Fruit fly (Drosophila melanogaster) whole organism, embryonic: ENCODE results near the gene Lamtor5.

Experiments
- Asciz ChIP-seq: fragments of 200-800 bp; sonication (Bioruptor generic); optimal IDR thresholded peaks from 2 replicates; lab custom pipeline; 2017; ENCODE audit warnings: missing biosample characterization, mild to moderate bottlenecking, missing genetic modification characterization, missing genetic modification reagents
- Atf6 ChIP-seq: fragments of 200-800 bp; sonication (Bioruptor generic); IDR thresholded peaks from 2 replicates; pipeline ENCODE4 v1.3.6; 2022; ENCODE audit warnings: missing biosample characterization, missing genetic modification characterization
- BEAF-32 ChIP-seq: fragments of 200-800 bp; sonication (Bioruptor generic); optimal IDR thresholded peaks from 3 replicates; lab custom pipeline; 2017; ENCODE audit warnings: missing biosample characterization, missing genetic modification characterization, mild to moderate bottlenecking, moderate library complexity, missing genetic modification reagents
- BtbVII ChIP-seq: fragments of 200-800 bp; sonication (Bioruptor generic); optimal IDR thresholded peaks from 3 replicates; lab custom pipeline; 2017; ENCODE audit warnings: missing biosample characterization, mild to moderate bottlenecking, missing genetic modification characterization
- CG12219 ChIP-seq: fragments of 200-800 bp; sonication (Bioruptor generic); optimal IDR thresholded peaks from 3 replicates; lab custom pipeline; 2018; ENCODE audit warnings: missing biosample characterization, mild to moderate bottlenecking, missing genetic modification characterization
- CG13775 ChIP-seq: fragments of 200-800 bp; sonication (Bioruptor generic); optimal IDR thresholded peaks from 3 replicates; lab custom pipeline; 2017; ENCODE audit warnings: missing biosample characterization, mild to moderate bottlenecking, missing genetic modification characterization
- CG17359 ChIP-seq: fragments of 200-800 bp; sonication (Bioruptor generic); optimal IDR thresholded peaks from 3 replicates; lab custom pipeline; 2018; ENCODE audit warnings: missing biosample characterization, mild to moderate bottlenecking, missing genetic modification characterization, moderate library complexity
- CG1792 ChIP-seq: fragments of 200-800 bp; sonication (Bioruptor generic); optimal IDR thresholded peaks from 2 replicates; lab custom pipeline; 2016; ENCODE audit warnings: missing biosample characterization, missing genetic modification characterization
- CG18476 ChIP-seq: fragments of 200-800 bp; sonication (Bioruptor generic); optimal IDR thresholded peaks from 2 replicates; lab custom pipeline; 2016; ENCODE audit warnings: missing biosample characterization, mild to moderate bottlenecking, missing genetic modification characterization
- CG18599 ChIP-seq: fragments of 200-800 bp; sonication (Bioruptor generic); optimal IDR thresholded peaks from 3 replicates; lab custom pipeline; 2017; ENCODE audit warnings: missing biosample characterization, missing genetic modification characterization, mild to moderate bottlenecking, moderate library complexity, missing genetic modification reagents
- CG18764 ChIP-seq: fragments of 200-800 bp; sonication (Bioruptor generic); optimal IDR thresholded peaks from 3 replicates; lab custom pipeline; 2016; ENCODE audit warnings: missing biosample characterization, missing genetic modification characterization
- CG2202 ChIP-seq: fragments of 200-800 bp; sonication (Bioruptor generic); optimal IDR thresholded peaks from 2 replicates; lab custom pipeline; 2018; ENCODE audit warnings: missing biosample characterization, mild to moderate bottlenecking, missing genetic modification characterization
- CG30020 ChIP-seq: fragments of 200-800 bp; optimal IDR thresholded peaks from 2 replicates; lab custom pipeline; 2019; ENCODE audit warnings: missing biosample characterization, mild to moderate bottlenecking, missing genetic modification characterization, moderate library complexity
- CG31441 ChIP-seq: fragments of 200-800 bp; sonication (Bioruptor generic); IDR thresholded peaks from 2 replicates; pipeline ENCODE4 v1.3.6; 2022; ENCODE audit warnings: missing biosample characterization, missing genetic modification characterization
- CG33213 ChIP-seq: fragments of 200-800 bp; sonication (Bioruptor generic); optimal IDR thresholded peaks from 3 replicates; lab custom pipeline; 2016; ENCODE audit warnings: missing biosample characterization, missing genetic modification characterization
- CG8290 ChIP-seq, 3 experiments: fragments of 200-800 bp; sonication (Bioruptor generic); optimal IDR thresholded peaks; 2 replicates each; lab custom pipeline; 2016 to 2019; ENCODE audit warnings: missing biosample characterization in 3 of 3, missing genetic modification characterization in 3 of 3, mild to moderate bottlenecking in 2 of 3, moderate library complexity in 1 of 3
- CG9876 ChIP-seq: fragments of 200-800 bp; sonication (Bioruptor generic); optimal IDR thresholded peaks from 2 replicates; lab custom pipeline; 2016; ENCODE audit warnings: missing biosample characterization, missing genetic modification characterization
- CHES-1-like ChIP-seq: fragments of 200-800 bp; sonication (Bioruptor generic); optimal IDR thresholded peaks from 2 replicates; lab custom pipeline; 2016; ENCODE audit warnings: missing biosample characterization, missing genetic modification characterization
- Chrac-16 ChIP-seq: fragments of 200-800 bp; sonication (Bioruptor generic); optimal IDR thresholded peaks from 3 replicates; lab custom pipeline; 2016; ENCODE audit warnings: missing biosample characterization, missing genetic modification characterization
- E2f1 ChIP-seq: fragments of 200-800 bp; sonication (Bioruptor generic); IDR thresholded peaks from 2 replicates; pipeline ENCODE4 v1.3.6; 2022; ENCODE audit warnings: missing biosample characterization, missing genetic modification characterization
- HHEX ChIP-seq: fragments of 200-800 bp; sonication (Bioruptor generic); optimal IDR thresholded peaks from 3 replicates; lab custom pipeline; 2017; ENCODE audit warnings: missing biosample characterization, mild to moderate bottlenecking, missing genetic modification characterization, missing genetic modification reagents
- HLH3B ChIP-seq: fragments of 200-800 bp; sonication (Bioruptor generic); IDR thresholded peaks from 2 replicates; pipeline ENCODE4 v1.3.6; 2022; ENCODE audit warnings: missing biosample characterization, missing genetic modification characterization
- HLH54F ChIP-seq: fragments of 200-800 bp; sonication (Bioruptor generic); optimal IDR thresholded peaks from 3 replicates; lab custom pipeline; 2016; ENCODE audit warnings: missing biosample characterization, missing genetic modification characterization
- Hey ChIP-seq: fragments of 200-800 bp; sonication (Bioruptor generic); optimal IDR thresholded peaks from 3 replicates; lab custom pipeline; 2018; ENCODE audit warnings: missing biosample characterization, mild to moderate bottlenecking, missing genetic modification characterization
- Lim3 ChIP-seq: fragments of 200-800 bp; sonication (Bioruptor generic); IDR thresholded peaks from 2 replicates; pipeline ENCODE4 v1.3.6; 2022; ENCODE audit warnings: missing biosample characterization, missing genetic modification characterization
- MESR4 ChIP-seq: fragments of 200-800 bp; sonication (Bioruptor generic); optimal IDR thresholded peaks from 2 replicates; lab custom pipeline; 2018; ENCODE audit warnings: missing biosample characterization, mild to moderate bottlenecking, missing genetic modification characterization, moderate library complexity
- NFAT ChIP-seq: fragments of 200-800 bp; sonication (Bioruptor generic); IDR thresholded peaks from 2 replicates; pipeline ENCODE4 v1.3.6; 2022; ENCODE audit warnings: missing biosample characterization, missing genetic modification characterization
- Oaz ChIP-seq: fragments of 200-800 bp; sonication (Bioruptor generic); IDR thresholded peaks from 2 replicates; pipeline ENCODE4 v1.3.6; 2022; ENCODE audit warnings: missing biosample characterization, missing genetic modification characterization
- Pdp1 ChIP-seq, 2 experiments: fragments of 200-800 bp; sonication (Bioruptor generic); optimal IDR thresholded peaks; 3 replicates each; lab custom pipeline; 2016; ENCODE audit warnings: missing biosample characterization in 2 of 2, missing genetic modification characterization in 2 of 2, mild to moderate bottlenecking in 1 of 2, moderate library complexity in 1 of 2
- Rx ChIP-seq: fragments of 200-800 bp; sonication (Bioruptor generic); IDR thresholded peaks from 2 replicates; pipeline ENCODE4 v1.3.6; 2022; ENCODE audit warnings: missing biosample characterization, missing genetic modification characterization
- Scr ChIP-seq: fragments of 200-800 bp; sonication (Bioruptor generic); IDR thresholded peaks from 2 replicates; pipeline ENCODE4 v1.3.6; 2022; ENCODE audit warnings: missing biosample characterization, missing genetic modification characterization; ENCODE audit not compliant: partially characterized antibody
- Xrp1 ChIP-seq: fragments of 200-800 bp; sonication (Bioruptor generic); IDR thresholded peaks from 2 replicates; pipeline ENCODE4 v1.3.6; 2022; ENCODE audit warnings: missing biosample characterization, missing genetic modification characterization
- ac ChIP-seq: fragments of 200-800 bp; sonication (Bioruptor generic); optimal IDR thresholded peaks from 3 replicates; lab custom pipeline; 2017; ENCODE audit warnings: missing biosample characterization, mild to moderate bottlenecking, missing genetic modification characterization
- bab2 ChIP-seq: fragments of 200-800 bp; sonication (Bioruptor generic); optimal IDR thresholded peaks from 2 replicates; lab custom pipeline; 2016; ENCODE audit warnings: missing biosample characterization, missing genetic modification characterization
- chif ChIP-seq, 2 experiments: fragments of 200-800 bp; sonication (Bioruptor generic); optimal IDR thresholded peaks; 3 replicates each; lab custom pipeline; 2016; ENCODE audit warnings: missing biosample characterization in 2 of 2, missing genetic modification characterization in 2 of 2
- ci ChIP-seq: fragments of 200-800 bp; sonication (Bioruptor generic); IDR thresholded peaks from 3 replicates; pipeline ENCODE4 v1.3.6; 2022; ENCODE audit warnings: missing biosample characterization, missing genetic modification characterization
- dm ChIP-seq: fragments of 200-800 bp; sonication (Bioruptor generic); optimal IDR thresholded peaks from 3 replicates; lab custom pipeline; 2016; ENCODE audit warnings: missing biosample characterization, missing genetic modification characterization
- eyg ChIP-seq: fragments of 200-800 bp; sonication (Bioruptor generic); optimal IDR thresholded peaks from 3 replicates; lab custom pipeline; 2016; ENCODE audit warnings: missing biosample characterization, missing genetic modification characterization
- gce ChIP-seq: fragments of 200-800 bp; sonication (Bioruptor generic); IDR thresholded peaks from 3 replicates; pipeline ENCODE4 v1.3.6; 2022; ENCODE audit warnings: missing biosample characterization, missing genetic modification characterization
- hth ChIP-seq: fragments of >200 bp; optimal IDR thresholded peaks from 2 replicates; lab custom pipeline; 2017; ENCODE audit warnings: inconsistent platforms
- nom ChIP-seq: fragments of 200-800 bp; sonication (Bioruptor generic); optimal IDR thresholded peaks from 2 replicates; lab custom pipeline; 2017; ENCODE audit warnings: missing biosample characterization, missing genetic modification characterization, mild to moderate bottlenecking, moderate library complexity, missing genetic modification reagents
- otp ChIP-seq: fragments of 200-800 bp; sonication (Bioruptor generic); IDR thresholded peaks from 3 replicates; pipeline ENCODE4, ENCODE4 v1.3.6; 2022; ENCODE audit warnings: missing biosample characterization, missing genetic modification characterization
- pros ChIP-seq: fragments of 200-800 bp; sonication (Bioruptor generic); optimal IDR thresholded peaks from 3 replicates; lab custom pipeline; 2019; ENCODE audit warnings: missing biosample characterization, mild to moderate bottlenecking, missing genetic modification characterization, moderate library complexity
- pzg ChIP-seq: fragments of 200-800 bp; sonication (Bioruptor generic); optimal IDR thresholded peaks from 3 replicates; lab custom pipeline; 2018; ENCODE audit warnings: missing biosample characterization, mild to moderate bottlenecking, missing genetic modification characterization, moderate library complexity
- ro ChIP-seq: fragments of 200-800 bp; sonication (Bioruptor generic); IDR thresholded peaks from 2 replicates; pipeline ENCODE4 v1.3.6; 2022; ENCODE audit warnings: missing biosample characterization, missing genetic modification characterization
- row ChIP-seq: fragments of 200-800 bp; sonication (Bioruptor generic); IDR thresholded peaks from 3 replicates; pipeline ENCODE4 v1.3.6; 2022; ENCODE audit warnings: missing biosample characterization, missing genetic modification characterization
- sd ChIP-seq: fragments of 200-800 bp; sonication (Bioruptor generic); optimal IDR thresholded peaks from 3 replicates; lab custom pipeline; 2018; ENCODE audit warnings: missing biosample characterization, mild to moderate bottlenecking, missing genetic modification characterization, moderate library complexity
- sens ChIP-seq: fragments of 200-800 bp; sonication (Bioruptor generic); peaks from one replicate; lab custom pipeline; 2016; ENCODE audit warnings: missing biosample characterization, missing genetic modification characterization
- sisA ChIP-seq: fragments of 200-800 bp; sonication (Bioruptor generic); IDR thresholded peaks from 2 replicates; pipeline ENCODE4 v1.3.6; 2022; ENCODE audit warnings: missing biosample characterization, missing genetic modification characterization
- vvl ChIP-seq: fragments of 200-800 bp; sonication (Bioruptor generic); IDR thresholded peaks from 2 replicates; pipeline ENCODE4 v1.3.6; 2022; ENCODE audit warnings: missing biosample characterization, missing genetic modification characterization

Gene Lamtor5

dm6 chrX:1845413-1845951, 13.3 kb downstream of the Lamtor5 start (continued):
- TF ChIP-seq sisA (GFP tag; lab: Robert Waterston, UW) (no peak), HLH3B (GFP tag; lab: Robert Waterston, UW) (no peak), CG12219 (no peak), Oaz (GFP tag; lab: Robert Waterston, UW) (no peak), CG33213 (GFP tag; lab: Kevin White, UChicago) (peak; percentile 50), Atf6 (GFP tag; lab: Robert Waterston, UW) (peak; percentile 41; the same call in 1 of the 2 replicates), BtbVII (GFP tag; lab: Kevin White, UChicago) (peak; percentile 50), hth (lab: Kevin White, UChicago) (no peak), CG2202 (peak; percentile 34), eyg (GFP tag; lab: Kevin White, UChicago) (peak; percentile 68), CG9876 (GFP tag; lab: Kevin White, UChicago) (peak; percentile 36), sens (GFP tag; lab: Kevin White, UChicago) (peak; percentile 89), CG18599 (peak; percentile 69), CG8290 (GFP tag; optimal IDR thresholded peaks at IDR 0.05; lab: Kevin White, UChicago) (no peak), CG8290 (tag; optimal IDR thresholded peaks at IDR 0.05; lab: Kevin White, UChicago) (peak in 1 of 2 experiments; percentile 85), Xrp1 (0 out of 2 replicates have a peak, but pooled peaks have one; percentile 36), CHES-1-like (peak; percentile 57), Scr (no peak), CG13775 (GFP tag; lab: Kevin White, UChicago) (peak; percentile 6), dm (GFP tag; lab: Kevin White, UChicago) (peak; percentile 4), ci (GFP tag; lab: Robert Waterston, UW) (peak; percentile 76; the same call in 2 of the 3 replicates), E2f1 (no peak), CG18764 (GFP tag; lab: Kevin White, UChicago) (peak; percentile 42), HLH54F (GFP tag; lab: Kevin White, UChicago) (no peak), Asciz (GFP tag; lab: Kevin White, UChicago) (peak; percentile 55), ro (GFP tag; lab: Robert Waterston, UW) (no peak), pzg (GFP tag; lab: Kevin White, UChicago) (no peak), BEAF-32 (GFP tag; lab: Kevin White, UChicago) (no peak), Hey (tag; lab: Kevin White, UChicago) (peak; percentile 56), CG17359 (peak; percentile 39), pros (GFP tag; lab: Kevin White, UChicago) (no peak), ac (GFP tag; lab: Kevin White, UChicago) (no peak), vvl (GFP tag; lab: Robert Waterston, UW) (peak; percentile 35), chif (GFP tag; optimal IDR thresholded peaks at IDR 0.05; lab: Kevin White, UChicago) (peak in 1 of 2 experiments; percentile 66), HHEX (GFP tag; lab: Kevin White, UChicago) (peak; percentile 70), CG31441 (GFP tag; lab: Robert Waterston, UW) (no peak), CG18476 (GFP tag; lab: Kevin White, UChicago) (peak; percentile 22), Lim3 (GFP tag; lab: Robert Waterston, UW) (no peak), nom (GFP tag; lab: Kevin White, UChicago) (no peak), Rx (GFP tag; lab: Robert Waterston, UW) (no peak), otp (peak; percentile 33; the same call in 1 of the 3 replicates), NFAT (GFP tag; lab: Robert Waterston, UW) (0 out of 2 replicates have a peak, but pooled peaks have one; percentile 54), gce (GFP tag; lab: Robert Waterston, UW) (no peak), CG30020 (tag; lab: Kevin White, UChicago) (no peak), row (peak; percentile 15; the same call in 1 of the 3 replicates), MESR4 (GFP tag; lab: Kevin White, UChicago) (no peak), Pdp1 (GFP tag; optimal IDR thresholded peaks at IDR 0.05; lab: Kevin White, UChicago) (peak; percentile 10 to 91), sd (tag; lab: Kevin White, UChicago) (no peak), Chrac-16 (GFP tag; lab: Kevin White, UChicago) (no peak), bab2 (GFP tag; lab: Kevin White, UChicago) (peak; percentile 84), CG1792 (GFP tag; lab: Kevin White, UChicago) (peak; percentile 87)
